Worm (Caenorhabditis elegans): ENCODE measurements around the gene C38C3.6.
A peak's percentile ranks its signal among the peaks of the same experiment; 100 is the strongest.

The C38C3.6 gene

DNA sequence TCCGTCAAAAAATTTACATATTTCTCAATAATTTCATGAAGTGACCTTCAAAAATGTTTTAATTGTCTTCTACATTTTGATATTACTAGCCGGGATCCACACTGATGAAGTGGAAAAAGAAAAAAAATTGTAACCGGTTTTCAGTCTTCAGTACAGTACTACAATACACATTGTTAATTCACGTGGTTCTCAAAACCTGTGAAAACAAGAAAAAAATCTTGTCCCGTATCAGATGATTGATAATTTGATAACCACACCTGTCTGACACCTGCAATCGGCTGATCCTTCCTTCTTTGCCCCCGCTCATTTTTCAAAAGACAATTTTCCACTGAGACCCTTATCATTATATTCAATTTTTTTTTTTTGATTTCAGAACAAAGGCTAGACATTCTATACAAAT, 52.6 kb downstream of the C38C3.6 start, which contains the start of gene R09B5.11 (continued):
- TF ChIP-seq snu-23 (GFP tag; optimal IDR thresholded peaks at IDR 0.05): peak; percentile 44
- peak; percentile 89 for TF ChIP-seq nhr-85 (tag)
- no peak for TF ChIP-seq swsn-7 (tag; optimal IDR thresholded peaks at IDR 0.05)
- TF ChIP-seq grh-1 (GFP tag; IDR thresholded peaks at IDR 0.05): peak; percentile 92

DNA sequence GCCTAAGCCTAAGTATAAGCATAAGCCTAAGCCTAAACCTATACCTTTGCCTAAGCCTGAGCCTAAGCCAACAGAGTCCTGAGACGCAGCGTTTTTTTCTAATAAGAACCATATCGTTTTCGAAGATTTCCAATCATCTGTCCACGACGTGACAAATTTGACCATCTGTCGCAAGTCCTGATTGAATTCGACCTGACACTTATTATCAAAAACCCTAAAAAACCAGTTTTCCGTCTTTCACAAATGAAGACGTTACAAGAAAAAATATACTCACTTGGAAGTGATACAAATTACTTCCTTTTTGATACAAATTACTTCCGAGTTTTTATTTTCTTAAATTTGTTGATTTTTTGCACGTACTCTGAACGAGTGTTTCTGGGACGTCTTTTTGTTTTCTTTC, 53.2 kb downstream of the C38C3.6 start:
- TF ChIP-seq blmp-1 (tag; optimal IDR thresholded peaks at IDR 0.05) (peak; percentile 52), grh-1 (GFP tag; IDR thresholded peaks at IDR 0.05) (peak; percentile 47; the same call in 1 of the 2 replicates), fkh-8 (tag; optimal IDR thresholded peaks at IDR 0.05) (no peak), hlh-17 (GFP tag; optimal IDR thresholded peaks at IDR 0.05; ENCODE audit: borderline replicate concordance) (no peak), lin-14 (GFP tag; optimal IDR thresholded peaks at IDR 0.05) (peak; percentile 52), nhr-20 (tag; optimal IDR thresholded peaks at IDR 0.05) (peak; percentile 12), elt-3 (tag; optimal IDR thresholded peaks at IDR 0.05) (peak in 2 of 6 experiments; percentile 12 to 65), lin-35 (GFP tag; optimal IDR thresholded peaks at IDR 0.05) (no peak), tbx-2 (tag; optimal IDR thresholded peaks at IDR 0.05) (peak; percentile 25)

DNA sequence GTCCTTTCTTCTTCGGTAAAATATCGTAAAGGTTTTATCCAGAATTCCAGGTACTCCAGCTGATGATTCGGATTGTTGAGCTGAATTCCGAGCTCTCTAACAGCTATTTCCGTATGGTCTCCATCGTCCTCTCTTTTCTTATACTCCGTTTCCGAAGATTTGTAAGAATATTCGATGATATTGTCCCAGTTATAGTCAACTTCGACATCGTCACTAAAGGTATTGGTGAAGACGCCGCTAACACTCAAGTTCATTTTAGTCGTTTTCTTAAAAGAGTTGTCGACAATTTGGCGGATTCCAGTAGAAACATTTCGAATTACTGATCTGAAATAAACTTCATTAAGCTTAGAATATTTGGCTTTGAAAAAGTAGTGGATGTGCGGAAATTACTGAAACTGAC, 56.3 kb downstream of the C38C3.6 start:
- TF ChIP-seq efl-1 (optimal IDR thresholded peaks at IDR 0.05): no peak
- peak in 1 of 2 experiments; percentile 93 for TF ChIP-seq efl-1 (GFP tag; optimal IDR thresholded peaks at IDR 0.05 in 1 of 2)
- TF ChIP-seq sptf-1 (tag; optimal IDR thresholded peaks at IDR 0.05): no peak

All from whole organism, L1 larva.